Fruit fly (Drosophila melanogaster): ENCODE data around the gene CG13950.

CG13950 gene

DNA sequence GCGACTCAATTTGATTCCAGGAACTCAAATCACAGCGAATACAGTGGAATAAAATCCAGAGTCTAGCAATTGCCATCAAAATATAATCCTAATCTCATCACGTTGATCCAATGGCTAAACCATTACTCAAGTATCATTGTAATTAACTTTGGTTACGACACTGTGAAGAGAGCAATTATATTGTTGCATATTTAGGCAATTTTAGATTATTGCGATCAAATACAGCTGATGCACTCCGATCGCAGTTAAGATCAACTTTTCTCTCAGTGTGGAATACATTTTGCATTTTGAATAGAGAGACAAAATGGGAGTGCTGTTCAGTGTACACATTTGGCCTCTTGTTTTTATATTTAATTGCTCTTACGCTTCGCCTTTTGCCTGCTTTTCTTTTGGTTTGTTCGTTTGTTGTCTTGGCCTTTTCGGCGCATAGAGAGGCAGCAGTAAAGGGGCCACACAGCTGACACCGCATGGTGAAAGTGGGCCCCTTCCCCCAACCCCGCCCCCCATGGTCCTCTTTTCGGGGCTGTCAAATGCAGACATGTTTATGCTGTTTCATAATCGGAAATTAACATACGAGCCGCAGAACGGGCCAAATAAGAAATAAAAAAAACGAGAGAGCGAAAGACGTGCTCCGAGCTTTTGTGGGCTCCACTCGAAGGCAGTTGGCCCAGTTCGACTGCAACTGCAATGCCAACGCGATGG is 13.7 kb upstream of the CG13950 start:
- TF ChIP-seq CG10565 (GFP tag; optimal IDR thresholded peaks at IDR 0.05) = no peak
- peak; percentile 81 for TF ChIP-seq phol (tag; optimal IDR thresholded peaks at IDR 0.05)
- no peak for TF ChIP-seq Atf6 (GFP tag; IDR thresholded peaks at IDR 0.05)
- TF ChIP-seq peb (GFP tag; IDR thresholded peaks at IDR 0.05) = no peak
- peak; percentile 50 for TF ChIP-seq CG8924 (tag; optimal IDR thresholded peaks at IDR 0.05)
- TF ChIP-seq Dp (GFP tag; optimal IDR thresholded peaks at IDR 0.05) = no peak
- peak; percentile 23 for TF ChIP-seq CG1529 (GFP tag; optimal IDR thresholded peaks at IDR 0.05)
- TF ChIP-seq CG34376 (GFP tag; optimal IDR thresholded peaks at IDR 0.05) = no peak
- peak; percentile 60 for TF ChIP-seq her (GFP tag; optimal IDR thresholded peaks at IDR 0.05)
- TF ChIP-seq PHDP (tag; optimal IDR thresholded peaks at IDR 0.05) = peak; percentile 74
- peak; percentile 43; the same call in 1 of the 3 replicates for TF ChIP-seq dysf (GFP tag; IDR thresholded peaks at IDR 0.05)
- TF ChIP-seq sima (GFP tag; optimal IDR thresholded peaks at IDR 0.05) = no peak
- peak; percentile 44 for TF ChIP-seq CG14710 (tag; optimal IDR thresholded peaks at IDR 0.05)
- no peak for TF ChIP-seq CG14860 (GFP tag; IDR thresholded peaks at IDR 0.05; ENCODE audit: partially characterized antibody)
- TF ChIP-seq CG4820 (GFP tag; optimal IDR thresholded peaks at IDR 0.05) = peak; percentile 54
- peak in 1 of 2 experiments; percentile 69 for TF ChIP-seq Hr78 (GFP tag; optimal IDR thresholded peaks at IDR 0.05)
- TF ChIP-seq Fer3 (tag; optimal IDR thresholded peaks at IDR 0.05) = peak; percentile 46
- no peak for TF ChIP-seq Tbp (GFP tag; optimal IDR thresholded peaks at IDR 0.05)
- TF ChIP-seq CG7372 (GFP tag; IDR thresholded peaks at IDR 0.05) = no peak
- TF ChIP-seq TFAM (GFP tag; optimal IDR thresholded peaks at IDR 0.05) = no peak
- TF ChIP-seq CG8388 (GFP tag; optimal IDR thresholded peaks at IDR 0.05) = peak; percentile 67
- TF ChIP-seq nau (GFP tag; optimal IDR thresholded peaks at IDR 0.05) = peak; percentile 42
- TF ChIP-seq vvl (GFP tag; IDR thresholded peaks at IDR 0.05) = peak; percentile 53; the same call in 1 of the 2 replicates
- peak; percentile 43 for TF ChIP-seq nerfin-1 (tag; optimal IDR thresholded peaks at IDR 0.05)
- no peak for TF ChIP-seq dan (GFP tag; IDR thresholded peaks at IDR 0.05)
- no peak for TF ChIP-seq MESR4 (GFP tag; optimal IDR thresholded peaks at IDR 0.05)
- no peak for TF ChIP-seq pfk (GFP tag; optimal IDR thresholded peaks at IDR 0.05)
- peak; percentile 25 for TF ChIP-seq CG3163 (GFP tag; optimal IDR thresholded peaks at IDR 0.05)
- no peak for TF ChIP-seq GATAe (GFP tag; conservative IDR thresholded peaks at IDR 0.05)
- TF ChIP-seq usp (GFP tag; optimal IDR thresholded peaks at IDR 0.05) = no peak
- no peak for TF ChIP-seq insv (GFP tag; optimal IDR thresholded peaks at IDR 0.05)
- TF ChIP-seq CG12744 (GFP tag; optimal IDR thresholded peaks at IDR 0.05) = no peak
- TF ChIP-seq CG8089 (GFP tag; optimal IDR thresholded peaks at IDR 0.05) = peak; percentile 52
- no peak for TF ChIP-seq CG4282 (GFP tag; optimal IDR thresholded peaks at IDR 0.05)
- peak; percentile 93 for TF ChIP-seq Med (GFP tag)
- no peak for TF ChIP-seq gt (GFP tag; IDR thresholded peaks at IDR 0.05)
- TF ChIP-seq Nf-YB (GFP tag; optimal IDR thresholded peaks at IDR 0.05) = peak; percentile 21
- no peak for TF ChIP-seq dati (GFP tag; IDR thresholded peaks at IDR 0.05)
- no peak for TF ChIP-seq Ravus (GFP tag; IDR thresholded peaks at IDR 0.05)
- TF ChIP-seq sna (GFP tag; IDR thresholded peaks at IDR 0.05; ENCODE audit: partially characterized antibody) = no peak
- no peak for TF ChIP-seq CG11085 (GFP tag; IDR thresholded peaks at IDR 0.05)
- 0 out of 3 replicates have a peak, but pooled peaks have one; percentile 51 for TF ChIP-seq H15 (GFP tag; IDR thresholded peaks at IDR 0.05)
- peak; percentile 71 for TF ChIP-seq unpg (GFP tag; optimal IDR thresholded peaks at IDR 0.05)
- TF ChIP-seq danr (GFP tag; IDR thresholded peaks at IDR 0.05) = no peak
- TF ChIP-seq chif (GFP tag; optimal IDR thresholded peaks at IDR 0.05) = peak; percentile 52 to 77
- peak; percentile 63; the same call in 1 of the 2 replicates for TF ChIP-seq Xrp1 (GFP tag; IDR thresholded peaks at IDR 0.05)
- peak; percentile 73 for TF ChIP-seq Hsf (GFP tag; optimal IDR thresholded peaks at IDR 0.05)
- peak; percentile 26 for TF ChIP-seq Meics (GFP tag; optimal IDR thresholded peaks at IDR 0.05)
- TF ChIP-seq Spps (tag; optimal IDR thresholded peaks at IDR 0.05) = no peak
- peak; percentile 40 for TF ChIP-seq HHEX (GFP tag; optimal IDR thresholded peaks at IDR 0.05)

Data from whole organism, embryonic.